Fruit fly (Drosophila melanogaster) whole organism, wandering third instar larva: Measurements from ENCODE around the gene NT1.

Experiments
- Myc ChIP-seq: fragments of >200 bp; optimal IDR thresholded peaks from 2 replicates; lab custom pipeline; 2017
- jim ChIP-seq: fragments of 175-275, 200-325 bp; sonication (Bioruptor generic); optimal IDR thresholded peaks from 2 replicates; lab custom pipeline; 2016; ENCODE audit warnings: missing biosample characterization, mild to moderate bottlenecking, missing genetic modification characterization

DNA sequence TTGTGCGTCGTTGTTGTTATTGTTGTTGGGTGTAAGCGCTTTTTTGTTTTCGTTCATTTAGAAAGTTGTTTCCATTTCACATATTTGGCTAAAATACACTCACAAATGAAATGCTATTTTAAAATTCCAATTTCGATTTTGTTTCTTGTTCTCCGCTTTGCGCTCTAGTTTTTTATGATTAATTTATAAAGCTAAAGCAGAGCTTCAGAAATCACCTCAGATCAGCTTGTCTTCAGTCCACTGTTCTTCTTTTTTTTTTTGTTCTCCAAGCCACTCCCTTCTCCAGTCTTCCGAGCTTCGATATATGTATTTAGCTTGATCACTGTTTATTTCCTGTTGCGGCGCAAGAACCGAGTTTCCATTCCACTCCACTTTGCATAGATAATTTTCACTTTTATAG is 387 bp downstream of the NT1 start:
- TF ChIP-seq jim (GFP tag; lab: Kevin White, UChicago) (no peak), Myc (lab: Kevin White, UChicago) (no peak)
